Worm (Caenorhabditis elegans): Measurements from ENCODE around the gene decr-1.2.

- TF ChIP-seq zip-5 (tag; optimal IDR thresholded peaks at IDR 0.05) (no peak), ceh-14 (tag; optimal IDR thresholded peaks at IDR 0.05) (no peak), pha-4 (tag; optimal IDR thresholded peaks at IDR 0.05) (no peak), hlh-30 (tag; optimal IDR thresholded peaks at IDR 0.05; ENCODE audit: insufficient read depth) (no peak), hlh-15 (tag; optimal IDR thresholded peaks at IDR 0.05) (no peak), T23F11.4 (GFP tag; optimal IDR thresholded peaks at IDR 0.05) (no peak), ceh-45 (GFP tag; IDR thresholded peaks at IDR 0.05) (no peak), ceh-31 (tag; optimal IDR thresholded peaks at IDR 0.05) (no peak), syd-9 (tag; optimal IDR thresholded peaks at IDR 0.05) (no peak), pqm-1 (tag; optimal IDR thresholded peaks at IDR 0.05) (no peak), nhr-11 (tag; optimal IDR thresholded peaks at IDR 0.05) (no peak), ets-4 (tag; optimal IDR thresholded peaks at IDR 0.05) (no peak), ref-2 (tag; optimal IDR thresholded peaks at IDR 0.05) (no peak)
Observed at ce11 chrII:8515521-8515920, 29.9 kb upstream of the decr-1.2 start.

All from whole organism, late embryonic.